Fruit fly (Drosophila melanogaster): ENCODE data around the gene Dysb.

Dysb gene

DNA sequence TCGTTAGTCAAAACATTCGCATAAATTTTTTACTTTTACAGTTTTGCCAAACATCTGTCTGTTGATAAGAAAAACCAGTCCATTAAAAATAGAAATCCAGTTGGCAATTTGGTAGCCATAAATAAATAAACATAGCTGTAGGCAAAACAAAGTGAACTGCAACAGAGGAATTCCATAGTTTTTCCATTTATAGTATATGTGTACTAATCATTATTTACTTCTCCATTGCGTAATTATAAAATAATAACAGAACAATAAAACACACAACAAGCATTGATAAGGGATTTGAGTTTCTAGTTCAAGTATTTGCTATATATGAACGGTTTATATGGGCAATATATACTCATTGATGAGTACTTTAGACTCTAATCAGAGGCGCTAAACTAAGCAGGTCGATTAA is 30.9 kb upstream of the Dysb start:
- TF ChIP-seq noc (tag; optimal IDR thresholded peaks at IDR 0.05): peak; percentile 34

DNA sequence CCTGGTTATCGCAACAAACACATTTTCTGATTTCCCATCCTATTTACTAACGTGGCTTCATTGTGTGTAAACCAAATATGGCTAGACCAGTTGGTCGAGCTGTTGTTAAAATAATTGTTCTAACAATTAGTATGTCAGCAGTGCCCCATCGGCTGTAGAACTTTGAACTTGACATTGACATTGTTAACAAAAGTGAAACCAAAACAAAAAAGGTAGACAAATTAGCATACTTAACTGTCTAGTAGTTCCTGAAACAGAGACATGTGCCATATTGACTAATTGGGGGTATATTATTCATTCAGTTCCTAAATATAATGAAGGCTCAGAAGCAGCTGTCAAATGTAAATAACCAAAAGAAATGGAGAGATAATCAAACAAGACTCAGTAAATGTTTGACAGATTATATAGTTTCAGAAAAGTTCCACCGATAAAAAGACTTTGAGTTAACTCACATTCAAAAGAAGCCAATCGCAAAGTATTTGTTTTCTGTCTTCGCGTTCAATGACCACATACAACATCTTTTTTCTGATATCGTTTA is 29.8 kb upstream of the Dysb start:
- no peak for TF ChIP-seq noc (tag; optimal IDR thresholded peaks at IDR 0.05)

DNA sequence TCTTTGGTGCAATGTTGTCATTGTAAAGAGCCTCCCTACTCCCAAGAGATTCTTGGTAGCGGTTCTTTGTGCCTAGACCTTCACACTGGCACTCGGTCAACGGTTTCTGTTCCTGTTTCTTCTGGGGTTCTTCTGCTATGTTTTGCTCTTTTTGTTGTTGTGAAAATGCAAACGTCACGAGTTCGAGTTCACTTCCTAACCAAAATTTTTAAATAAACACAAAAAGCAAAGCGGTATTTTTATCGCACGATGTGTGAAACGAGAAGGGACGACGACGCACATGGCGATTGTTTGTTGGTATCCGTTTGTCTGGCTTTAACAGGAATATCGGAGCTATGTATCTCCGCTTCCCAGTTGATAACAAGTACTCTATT is 27.6 kb upstream of the Dysb start:
- TF ChIP-seq noc (tag; optimal IDR thresholded peaks at IDR 0.05): no peak

DNA sequence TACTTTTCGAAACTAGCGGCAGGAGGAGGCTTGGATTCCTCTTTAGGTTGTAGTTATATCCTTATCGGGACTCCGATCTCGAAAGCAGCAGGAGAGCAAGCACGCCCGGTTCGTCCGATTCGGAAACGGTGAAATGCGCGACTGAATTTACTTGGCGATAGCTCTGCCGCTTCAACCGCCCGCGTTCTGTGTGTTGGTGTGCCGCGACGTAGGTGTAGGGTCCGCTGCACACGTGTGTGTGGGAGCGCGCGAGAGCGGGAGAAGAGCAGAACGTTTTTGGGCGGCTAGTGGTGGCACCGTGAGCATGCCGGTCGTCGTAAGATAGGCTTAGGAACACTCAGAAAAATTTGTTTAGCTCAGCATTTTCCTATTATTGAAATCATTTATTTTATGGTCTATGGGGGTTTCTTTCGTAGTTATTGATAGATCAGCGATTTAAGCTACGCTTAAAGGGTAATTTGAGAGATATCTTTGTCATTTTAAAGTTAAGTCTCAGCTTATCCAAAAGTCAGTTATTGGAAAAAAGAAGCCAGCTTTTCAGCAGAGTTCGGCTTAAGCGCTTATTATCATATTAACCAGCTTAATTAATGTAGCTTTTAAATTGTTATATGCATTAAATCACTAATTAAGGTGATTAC is 27.1 kb upstream of the Dysb start:
- peak; percentile 26 for TF ChIP-seq noc (tag; optimal IDR thresholded peaks at IDR 0.05)

DNA sequence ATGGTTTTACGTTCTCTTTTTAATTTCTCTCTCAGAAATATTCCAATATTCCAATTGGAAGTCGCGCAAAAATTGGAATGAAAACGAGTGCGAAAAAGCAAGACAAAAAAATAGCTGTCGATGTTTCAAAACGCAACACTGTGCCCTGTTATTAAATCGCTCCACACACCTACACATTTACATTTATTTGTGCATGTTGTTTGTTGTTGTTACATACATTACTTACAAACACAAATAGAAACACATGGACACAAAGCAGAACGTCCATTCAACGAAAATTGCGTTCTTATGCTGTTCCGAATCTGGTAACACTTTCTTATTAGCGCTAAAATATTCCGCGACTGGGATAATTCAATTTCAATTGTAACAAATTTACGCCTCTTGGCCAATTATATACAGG is 26.3 kb upstream of the Dysb start:
- TF ChIP-seq noc (tag; optimal IDR thresholded peaks at IDR 0.05): no peak

DNA sequence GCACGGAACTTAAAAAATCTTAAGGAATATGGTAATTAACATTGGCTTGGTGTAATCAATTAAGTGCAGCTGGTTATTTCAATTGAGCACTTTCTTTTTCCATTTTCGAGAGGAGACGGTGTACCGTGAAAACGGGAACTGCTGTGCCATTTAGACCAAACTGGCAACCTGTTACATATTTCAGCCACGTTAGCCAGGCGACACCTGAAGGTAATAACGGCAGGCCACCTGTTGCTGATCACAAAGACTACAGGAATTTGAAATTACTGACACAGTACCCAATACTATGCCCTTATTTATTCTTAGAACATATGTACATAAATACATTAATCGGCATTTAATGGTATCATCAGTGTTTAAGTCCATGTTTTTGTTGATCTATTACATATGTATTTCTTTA is 25.3 kb upstream of the Dysb start:
- TF ChIP-seq noc (tag; optimal IDR thresholded peaks at IDR 0.05): no peak

DNA sequence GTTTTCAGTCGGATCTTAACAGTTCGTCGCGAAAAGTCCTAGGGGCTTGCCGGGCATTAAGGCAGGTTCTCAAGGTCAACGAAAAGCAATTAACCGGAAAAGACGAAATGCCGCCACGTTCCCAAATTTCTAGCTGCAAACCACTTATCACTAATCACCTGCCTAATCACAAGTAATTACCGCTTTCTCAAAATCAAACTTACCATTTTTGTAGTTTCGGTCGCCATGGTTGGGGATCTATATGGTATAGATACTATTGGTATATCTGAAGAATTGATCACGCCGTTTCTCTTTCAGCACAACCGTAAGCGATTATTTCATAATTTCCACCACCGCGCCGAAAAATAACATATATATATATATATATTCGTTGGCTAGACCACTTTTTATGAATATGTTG is 21.7 kb upstream of the Dysb start:
- no peak for TF ChIP-seq noc (tag; optimal IDR thresholded peaks at IDR 0.05)

DNA sequence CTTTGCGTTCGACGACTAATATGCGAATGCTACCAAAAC is 21.5 kb upstream of the Dysb start, which contains the start of gene Indy:
TSS of gene Indy (minus strand) at position 35 of the 39 bp plus-strand sequence.
- no peak for TF ChIP-seq noc (tag; optimal IDR thresholded peaks at IDR 0.05)

DNA sequence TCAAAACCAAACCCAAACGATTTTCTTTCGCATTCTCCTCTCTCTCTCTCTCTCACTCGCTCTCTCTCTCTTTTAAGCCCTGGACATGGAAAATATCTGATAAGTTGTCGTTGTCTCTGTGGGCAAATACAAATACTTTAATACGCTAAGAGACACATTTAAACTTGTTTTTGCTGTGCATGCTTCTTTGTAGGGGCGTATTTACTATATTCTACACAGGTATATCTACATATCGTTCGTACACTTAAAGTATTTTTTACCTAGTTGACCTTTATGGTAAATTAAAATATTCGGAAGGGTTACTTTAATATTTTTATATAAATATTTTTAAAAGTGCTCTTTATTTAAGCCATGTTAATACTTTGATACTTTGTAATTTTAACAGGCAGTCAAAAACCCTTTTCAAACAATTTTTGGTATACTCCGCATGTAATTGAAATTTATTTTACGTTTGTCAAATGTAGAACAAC is 21.3 kb upstream of the Dysb start:
- no peak for TF ChIP-seq noc (tag; optimal IDR thresholded peaks at IDR 0.05)

DNA sequence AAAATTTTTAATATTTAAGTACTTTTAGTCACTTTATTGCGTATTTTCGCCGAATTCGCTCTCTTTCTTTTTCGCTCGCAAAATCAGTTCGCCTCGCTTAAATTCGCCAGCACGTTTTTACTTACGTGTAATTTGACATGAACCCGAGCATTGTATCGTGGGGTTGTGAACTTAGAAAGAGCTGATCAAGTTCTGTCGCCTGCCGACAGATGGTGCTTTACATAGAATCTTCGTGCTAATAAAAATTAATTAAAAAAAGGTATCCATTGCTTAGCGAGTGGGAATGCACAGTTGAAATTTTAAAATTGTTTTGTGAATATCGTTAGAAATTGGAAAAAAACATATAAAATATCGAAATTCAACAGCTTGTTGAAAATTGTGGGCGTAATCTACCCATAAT is 19.1 kb upstream of the Dysb start:
- no peak for TF ChIP-seq noc (tag; optimal IDR thresholded peaks at IDR 0.05)

DNA sequence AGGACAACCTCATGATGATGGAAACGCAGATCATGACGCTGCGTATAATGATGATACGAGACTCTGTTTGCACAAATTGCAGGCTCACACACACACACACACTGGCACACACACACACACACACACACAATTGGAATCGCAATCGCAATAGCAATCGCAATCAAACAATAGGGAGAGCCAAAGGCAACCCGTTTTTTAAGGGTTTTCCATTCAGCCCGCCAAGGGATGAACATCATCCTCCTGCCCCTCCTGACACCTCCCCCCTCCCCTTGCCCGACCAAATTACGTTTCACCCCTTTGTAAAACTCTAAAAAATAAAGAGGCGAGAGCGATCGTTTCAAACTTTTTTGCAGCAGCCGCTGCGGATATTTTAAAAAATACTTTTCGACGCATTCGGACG is 15.3 kb upstream of the Dysb start:
- TF ChIP-seq noc (tag; optimal IDR thresholded peaks at IDR 0.05): no peak

DNA sequence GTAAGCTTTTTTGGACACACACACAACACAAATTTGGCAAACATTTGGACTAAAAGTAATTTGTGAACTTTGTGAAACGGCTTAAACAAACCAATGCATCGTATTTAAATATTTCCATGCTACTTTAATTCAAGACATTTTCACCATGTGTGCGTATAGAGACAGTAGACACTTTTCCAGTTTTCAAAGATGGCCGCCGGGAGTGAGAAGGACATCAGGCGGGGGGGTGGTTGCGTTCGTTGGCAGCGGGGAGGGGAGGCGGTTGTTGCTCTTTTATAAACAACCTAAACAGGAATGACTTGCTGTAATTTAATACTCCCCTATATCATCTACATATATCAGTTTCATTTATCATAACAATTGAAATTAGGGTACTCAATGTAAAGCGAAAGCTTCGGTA is 14.1 kb upstream of the Dysb start:
- TF ChIP-seq noc (tag; optimal IDR thresholded peaks at IDR 0.05): no peak

DNA sequence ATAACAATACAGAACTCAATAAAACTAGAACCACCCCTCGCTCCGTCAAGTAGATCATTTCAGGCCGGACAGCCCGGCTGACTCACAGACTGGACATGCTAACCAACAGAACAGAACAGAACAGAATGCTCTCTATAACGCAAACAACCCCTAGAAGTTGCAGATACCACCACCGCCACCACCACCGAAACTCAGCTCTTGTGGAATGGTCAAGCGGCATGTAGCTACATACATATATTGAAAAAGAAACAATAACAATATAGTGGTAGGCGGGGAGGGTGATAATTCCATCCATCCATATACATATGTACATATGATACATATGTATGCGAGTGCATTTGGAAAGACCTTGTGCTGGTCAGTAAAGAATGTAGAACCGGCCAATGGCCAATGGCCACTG is 13.2 kb upstream of the Dysb start:
- TF ChIP-seq noc (tag; optimal IDR thresholded peaks at IDR 0.05): no peak

DNA sequence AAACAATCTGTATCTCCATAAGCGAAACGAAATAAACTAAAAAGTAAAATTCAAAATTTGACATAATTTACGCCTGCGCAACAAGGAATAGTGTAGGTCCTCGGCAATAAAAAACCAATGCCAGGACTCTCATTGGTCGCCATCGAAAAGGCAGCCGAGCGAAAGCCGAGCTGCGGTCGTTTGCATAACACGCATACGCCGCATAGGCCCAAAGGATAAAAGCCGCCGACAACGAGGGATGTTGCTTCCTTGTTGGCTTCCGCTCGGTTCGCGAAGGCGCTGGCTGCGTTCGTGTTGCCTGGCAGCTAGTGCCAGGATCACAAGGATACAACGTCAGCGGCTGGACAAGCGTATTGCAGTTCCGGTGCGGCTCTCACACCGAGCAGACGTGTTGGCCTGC is 7.1 kb upstream of the Dysb start:
- no peak for TF ChIP-seq noc (tag; optimal IDR thresholded peaks at IDR 0.05)

DNA sequence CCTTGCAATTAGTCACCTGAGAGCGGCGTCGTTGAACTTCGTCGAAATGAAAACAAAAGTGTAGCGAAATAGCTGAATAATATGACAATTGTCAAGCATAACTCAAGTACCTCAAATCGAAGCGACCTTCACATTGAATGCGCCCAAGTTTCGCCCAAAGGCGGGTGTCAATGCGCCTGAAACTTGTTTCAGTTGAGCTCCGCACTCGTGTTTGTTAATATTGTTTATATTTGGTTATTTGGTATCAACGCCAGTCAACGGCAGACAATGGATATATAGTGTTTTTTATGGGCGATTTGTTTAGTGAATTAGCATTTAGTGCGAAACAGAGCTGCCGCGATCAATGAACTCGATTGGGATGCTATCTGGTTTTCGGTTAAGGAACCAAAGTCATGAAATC is 5.7 kb upstream of the Dysb start:
- TF ChIP-seq noc (tag; optimal IDR thresholded peaks at IDR 0.05): no peak

DNA sequence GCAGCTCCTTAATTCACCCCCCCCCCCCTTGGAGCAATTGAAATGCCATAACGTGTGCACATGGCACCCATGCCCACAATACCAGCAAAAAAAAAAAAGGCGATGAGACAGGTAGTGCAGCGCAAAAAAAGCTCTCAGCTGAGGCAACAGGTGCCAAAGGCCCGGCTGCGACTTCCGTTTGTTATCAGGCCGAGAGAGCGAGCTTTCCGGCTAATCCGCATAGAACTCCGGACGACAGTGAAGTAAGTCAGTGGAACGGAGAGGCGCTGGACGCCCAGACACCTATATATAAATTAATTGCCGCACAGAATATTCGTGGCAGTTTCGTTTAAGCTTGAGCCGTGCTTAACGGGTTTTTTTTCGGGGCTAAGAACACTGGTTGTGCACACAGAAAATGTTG is 4.2 kb upstream of the Dysb start, which contains the start of gene CG6865:
TSS of gene CG6865 (plus strand) at position 321 of the 400 bp plus-strand sequence.
- no peak for TF ChIP-seq noc (tag; optimal IDR thresholded peaks at IDR 0.05)

DNA sequence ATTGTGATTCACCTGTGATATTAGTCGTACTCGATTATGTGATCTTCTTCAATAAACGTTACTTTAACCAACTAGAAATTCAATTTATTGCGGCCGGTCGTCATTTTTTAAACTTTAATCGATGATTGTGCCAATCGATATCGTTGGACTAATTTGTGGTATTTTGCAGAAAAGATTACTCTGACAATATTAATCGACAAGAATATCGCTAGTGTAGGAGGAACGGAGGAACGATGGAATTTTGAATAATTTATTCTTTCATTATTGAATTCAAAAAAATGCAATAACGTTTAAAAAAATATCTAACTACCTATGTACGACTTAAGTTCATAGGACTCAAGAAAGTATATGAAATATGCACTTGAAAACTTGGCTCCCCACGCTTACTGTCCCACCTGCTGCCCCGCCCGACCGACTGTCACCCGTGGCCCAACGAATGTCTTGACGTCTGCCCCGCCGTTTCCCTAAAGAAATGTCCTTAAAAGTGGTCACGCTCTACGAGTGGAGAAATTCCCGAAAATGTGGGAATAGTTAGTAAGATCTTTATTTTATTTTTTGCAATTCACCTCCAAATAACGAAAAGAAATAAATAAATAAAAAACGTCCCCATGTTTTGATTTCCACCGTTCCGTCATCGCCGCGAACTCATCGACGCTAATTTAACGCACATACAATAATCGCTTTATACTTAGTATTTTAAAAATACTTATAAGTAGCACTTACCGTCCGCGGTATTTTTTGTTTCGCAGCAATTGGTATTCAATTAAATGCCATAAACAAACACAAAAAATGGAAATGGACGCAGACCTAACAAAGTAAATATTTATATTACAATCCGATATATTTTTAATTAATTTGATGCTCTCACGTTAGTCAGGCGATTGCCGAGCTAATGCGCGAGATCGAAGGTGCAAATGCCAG is 1.9 kb upstream of the Dysb start, which contains the start of gene CG14074:
TSS of gene CG14074 (plus strand) at position 779 of the 921 bp plus-strand sequence.
- no peak for TF ChIP-seq noc (tag; optimal IDR thresholded peaks at IDR 0.05)

All from whole organism, larva.